Fruit fly (Drosophila melanogaster) whole organism, embryonic: ENCODE results near the gene Ubc4.

ENCODE experiments used
- ATbp ChIP-seq: fragments of 200-800 bp; sonication (Bioruptor generic); optimal IDR thresholded peaks from 2 replicates; lab custom pipeline; 2017; ENCODE audit warnings: missing biosample characterization, mild to moderate bottlenecking, missing genetic modification characterization, missing genetic modification reagents
- Antp ChIP-seq: fragments of 200-800 bp; sonication (Bioruptor generic); optimal IDR thresholded peaks from 3 replicates; lab custom pipeline; 2016; ENCODE audit warnings: missing biosample characterization, missing genetic modification characterization
- CG10147 ChIP-seq: fragments of 200-800 bp; sonication (Bioruptor generic); optimal IDR thresholded peaks from 2 replicates; lab custom pipeline; 2019; ENCODE audit warnings: missing biosample characterization, mild to moderate bottlenecking, missing genetic modification characterization, moderate library complexity
- CG11504 ChIP-seq: fragments of 200-800 bp; sonication (Bioruptor generic); optimal IDR thresholded peaks from 3 replicates; lab custom pipeline; 2019; ENCODE audit warnings: missing biosample characterization, mild to moderate bottlenecking, missing genetic modification characterization, moderate library complexity
- CG15514 ChIP-seq: fragments of 200-800 bp; sonication (Bioruptor generic); optimal IDR thresholded peaks from 3 replicates; lab custom pipeline; 2017; ENCODE audit warnings: missing biosample characterization, missing genetic modification characterization, mild to moderate bottlenecking, moderate library complexity, missing genetic modification reagents
- CG17568 ChIP-seq: fragments of 200-800 bp; sonication (Bioruptor generic); optimal IDR thresholded peaks from 2 replicates; lab custom pipeline; 2018; ENCODE audit warnings: missing biosample characterization, mild to moderate bottlenecking, missing genetic modification characterization, moderate library complexity
- CG17829 ChIP-seq: fragments of 200-800 bp; optimal IDR thresholded peaks from 2 replicates; lab custom pipeline; 2019; ENCODE audit warnings: missing biosample characterization, mild to moderate bottlenecking, missing genetic modification characterization, moderate library complexity
- CG18262 ChIP-seq: fragments of 200-800 bp; optimal IDR thresholded peaks from 3 replicates; lab custom pipeline; 2019; ENCODE audit warnings: missing biosample characterization, mild to moderate bottlenecking, missing genetic modification characterization, moderate library complexity
- CG2712 ChIP-seq: fragments of 200-800 bp; optimal IDR thresholded peaks from 3 replicates; lab custom pipeline; 2019; ENCODE audit warnings: missing biosample characterization, mild to moderate bottlenecking, missing genetic modification characterization, moderate library complexity
- CG3281 ChIP-seq: fragments of 200-800 bp; sonication (Bioruptor generic); optimal IDR thresholded peaks from 3 replicates; lab custom pipeline; 2017; ENCODE audit warnings: missing biosample characterization, mild to moderate bottlenecking, missing genetic modification characterization
- CG4424 ChIP-seq: fragments of 200-800 bp; sonication (Bioruptor generic); optimal IDR thresholded peaks from 3 replicates; lab custom pipeline; 2016; ENCODE audit warnings: missing biosample characterization, missing genetic modification characterization
- CG5180 ChIP-seq: fragments of 200-800 bp; sonication (Bioruptor generic); optimal IDR thresholded peaks from 3 replicates; lab custom pipeline; 2017; ENCODE audit warnings: missing biosample characterization, missing genetic modification characterization, mild to moderate bottlenecking, moderate library complexity, missing genetic modification reagents
- CG6689 ChIP-seq: fragments of 200-800 bp; sonication (Bioruptor generic); IDR thresholded peaks from 2 replicates; pipeline ENCODE4 v1.3.6; 2022; ENCODE audit warnings: missing biosample characterization, missing genetic modification characterization
- CG8089 ChIP-seq: fragments of 200-800 bp; sonication (Bioruptor generic); optimal IDR thresholded peaks from 3 replicates; lab custom pipeline; 2016; ENCODE audit warnings: missing biosample characterization, missing genetic modification characterization
- CG8388 ChIP-seq: fragments of 200-800 bp; sonication (Bioruptor generic); optimal IDR thresholded peaks from 2 replicates; lab custom pipeline; 2019; ENCODE audit warnings: missing biosample characterization, mild to moderate bottlenecking, missing genetic modification characterization, moderate library complexity
- CG8765 ChIP-seq: fragments of 200-800 bp; sonication (Bioruptor generic); IDR thresholded peaks from 2 replicates; pipeline ENCODE4 v1.3.6; 2022; ENCODE audit warnings: missing biosample characterization, missing genetic modification characterization
- Dek ChIP-seq: fragments of 200-800 bp; sonication (Bioruptor generic); optimal IDR thresholded peaks from 3 replicates; lab custom pipeline; 2019; ENCODE audit warnings: missing biosample characterization, mild to moderate bottlenecking, missing genetic modification characterization, moderate library complexity
- Dref ChIP-seq: fragments of 200-800 bp; sonication (Bioruptor generic); IDR thresholded peaks from 2 replicates; pipeline ENCODE4 v1.3.6; 2022; ENCODE audit warnings: missing biosample characterization, missing genetic modification characterization
- Drgx ChIP-seq: fragments of 200-800 bp; sonication (Bioruptor generic); IDR thresholded peaks from 2 replicates; pipeline ENCODE4 v1.3.6; 2022; ENCODE audit warnings: missing biosample characterization, missing genetic modification characterization
- E2f1 ChIP-seq: fragments of 200-800 bp; sonication (Bioruptor generic); IDR thresholded peaks from 2 replicates; pipeline ENCODE4 v1.3.6; 2022; ENCODE audit warnings: missing biosample characterization, missing genetic modification characterization
- Ets65A ChIP-seq: fragments of 200-800 bp; sonication (Bioruptor generic); peaks from one replicate; lab custom pipeline; 2016; ENCODE audit warnings: missing biosample characterization, missing genetic modification characterization
- H2.0 ChIP-seq: fragments of 200-800 bp; sonication (Bioruptor generic); IDR thresholded peaks from 2 replicates; pipeline ENCODE4 v1.3.6; 2022; ENCODE audit warnings: missing biosample characterization, missing genetic modification characterization
- HLH3B ChIP-seq: fragments of 200-800 bp; sonication (Bioruptor generic); IDR thresholded peaks from 2 replicates; pipeline ENCODE4 v1.3.6; 2022; ENCODE audit warnings: missing biosample characterization, missing genetic modification characterization
- NC2α ChIP-seq: fragments of 200-800 bp; sonication (Bioruptor generic); optimal IDR thresholded peaks from 2 replicates; lab custom pipeline; 2016; ENCODE audit warnings: missing biosample characterization, missing genetic modification characterization
- Nf-YB ChIP-seq: fragments of 200-800 bp; sonication (Bioruptor generic); optimal IDR thresholded peaks from 3 replicates; lab custom pipeline; 2019; ENCODE audit warnings: missing biosample characterization, mild to moderate bottlenecking, missing genetic modification characterization, moderate library complexity
- Oli ChIP-seq: fragments of 200-800 bp; sonication (Bioruptor generic); optimal IDR thresholded peaks from 2 replicates; lab custom pipeline; 2018; ENCODE audit warnings: missing biosample characterization, mild to moderate bottlenecking, missing genetic modification characterization, moderate library complexity
- Sox100B ChIP-seq: fragments of 200-800 bp; sonication (Bioruptor generic); optimal IDR thresholded peaks from 3 replicates; lab custom pipeline; 2018; ENCODE audit warnings: missing biosample characterization, mild to moderate bottlenecking, missing genetic modification characterization
- Sox102F ChIP-seq: fragments of 200-800 bp; sonication (Bioruptor generic); optimal IDR thresholded peaks from 2 replicates; lab custom pipeline; 2018; ENCODE audit warnings: missing biosample characterization, mild to moderate bottlenecking, missing genetic modification characterization, moderate library complexity
- Taf1 ChIP-seq: fragments of 200-800 bp; sonication (Bioruptor generic); IDR thresholded peaks from 2 replicates; pipeline ENCODE4 v1.3.6; 2022; ENCODE audit warnings: missing biosample characterization, missing genetic modification characterization
- Xrp1 ChIP-seq: fragments of 200-800 bp; sonication (Bioruptor generic); IDR thresholded peaks from 2 replicates; pipeline ENCODE4 v1.3.6; 2022; ENCODE audit warnings: missing biosample characterization, missing genetic modification characterization
- cwo ChIP-seq: fragments of 200-800 bp; sonication (Bioruptor generic); optimal IDR thresholded peaks from 3 replicates; lab custom pipeline; 2017; ENCODE audit warnings: missing biosample characterization, missing genetic modification characterization, mild to moderate bottlenecking, moderate library complexity, missing genetic modification reagents
- dmrt11E ChIP-seq: fragments of 200-800 bp; sonication (Bioruptor generic); optimal IDR thresholded peaks from 3 replicates; lab custom pipeline; 2018; ENCODE audit warnings: missing biosample characterization, mild to moderate bottlenecking, missing genetic modification characterization, moderate library complexity
- dmrt99B ChIP-seq: fragments of 200-800 bp; sonication (Bioruptor generic); optimal IDR thresholded peaks from 2 replicates; lab custom pipeline; 2018; ENCODE audit warnings: missing biosample characterization, mild to moderate bottlenecking, missing genetic modification characterization, moderate library complexity
- fd96Cb ChIP-seq: fragments of 200-800 bp; sonication (Bioruptor generic); optimal IDR thresholded peaks from 2 replicates; lab custom pipeline; 2018; ENCODE audit warnings: missing biosample characterization, mild to moderate bottlenecking, missing genetic modification characterization, moderate library complexity
- gem ChIP-seq: fragments of 200-800 bp; sonication (Bioruptor generic); optimal IDR thresholded peaks from 2 replicates; lab custom pipeline; 2019; ENCODE audit warnings: missing biosample characterization, mild to moderate bottlenecking, missing genetic modification characterization, moderate library complexity
- ham ChIP-seq: fragments of 200-800 bp; sonication (Bioruptor generic); IDR thresholded peaks from 2 replicates; pipeline ENCODE4 v1.3.6; 2022; ENCODE audit warnings: missing biosample characterization, missing genetic modification characterization
- hkb ChIP-seq, 2 experiments: fragments of 200-800 bp in 1 of 2; fragments of >200 bp in 1 of 2; sonication (Bioruptor generic) in 1 of 2; IDR thresholded peaks in 1 of 2; optimal IDR thresholded peaks in 1 of 2; 2 replicates each; pipeline versions ENCODE4 v1.3.6 to Lab custom; 2017 to 2022; ENCODE audit warnings: missing biosample characterization in 1 of 2, missing genetic modification characterization in 1 of 2
- lola ChIP-seq, 3 experiments: fragments of >200 bp in 2 of 3; fragments of 200-800 bp in 1 of 3; sonication (Bioruptor generic) in 1 of 3; optimal IDR thresholded peaks; 2 replicates each; lab custom pipeline; 2017 to 2019; ENCODE audit warnings: missing biosample characterization in 3 of 3, missing genetic modification characterization in 3 of 3, mild to moderate bottlenecking in 1 of 3, moderate library complexity in 1 of 3
- nau ChIP-seq: fragments of 200-800 bp; sonication (Bioruptor generic); optimal IDR thresholded peaks from 3 replicates; lab custom pipeline; 2017; ENCODE audit warnings: missing biosample characterization, mild to moderate bottlenecking, missing genetic modification characterization, missing genetic modification reagents
- nom ChIP-seq: fragments of 200-800 bp; sonication (Bioruptor generic); optimal IDR thresholded peaks from 2 replicates; lab custom pipeline; 2017; ENCODE audit warnings: missing biosample characterization, missing genetic modification characterization, mild to moderate bottlenecking, moderate library complexity, missing genetic modification reagents
- oc ChIP-seq: fragments of 200-800 bp; sonication (Bioruptor generic); optimal IDR thresholded peaks from 2 replicates; lab custom pipeline; 2018; ENCODE audit warnings: missing biosample characterization, mild to moderate bottlenecking, missing genetic modification characterization, moderate library complexity
- row ChIP-seq: fragments of 200-800 bp; sonication (Bioruptor generic); IDR thresholded peaks from 3 replicates; pipeline ENCODE4 v1.3.6; 2022; ENCODE audit warnings: missing biosample characterization, missing genetic modification characterization
- sens ChIP-seq: fragments of 200-800 bp; sonication (Bioruptor generic); peaks from one replicate; lab custom pipeline; 2016; ENCODE audit warnings: missing biosample characterization, missing genetic modification characterization
- seq ChIP-seq: fragments of 200-800 bp; sonication (Bioruptor generic); IDR thresholded peaks from 2 replicates; pipeline ENCODE4 v1.3.6; 2022; ENCODE audit warnings: missing biosample characterization, missing genetic modification characterization
- sima ChIP-seq: fragments of 200-800 bp; sonication (Bioruptor generic); optimal IDR thresholded peaks from 2 replicates; lab custom pipeline; 2016; ENCODE audit warnings: missing biosample characterization, missing genetic modification characterization
- slou ChIP-seq: fragments of 200-800 bp; sonication (Bioruptor generic); optimal IDR thresholded peaks from 3 replicates; lab custom pipeline; 2016; ENCODE audit warnings: missing biosample characterization, missing genetic modification characterization
- sob ChIP-seq: fragments of 200-800 bp; sonication (Bioruptor generic); IDR thresholded peaks from 2 replicates; pipeline ENCODE4 v1.3.6; 2022; ENCODE audit warnings: missing biosample characterization, missing genetic modification characterization
- toy ChIP-seq: fragments of 200-800 bp; sonication (Bioruptor generic); IDR thresholded peaks from 2 replicates; pipeline ENCODE4 v1.3.6; 2022; ENCODE audit warnings: missing biosample characterization, missing genetic modification characterization
- ttk ChIP-seq: fragments of 200-800 bp; sonication (Bioruptor generic); IDR thresholded peaks from 2 replicates; pipeline ENCODE4 v2.1.2; 2022; ENCODE audit warnings: missing biosample characterization, missing genetic modification characterization
- unpg ChIP-seq: fragments of 200-800 bp; sonication (Bioruptor generic); optimal IDR thresholded peaks from 3 replicates; lab custom pipeline; 2018; ENCODE audit warnings: missing biosample characterization, mild to moderate bottlenecking, missing genetic modification characterization, moderate library complexity

The Ubc4 gene

dm6 chr3L:9739629-9740028 is 41.5 kb downstream of the Ubc4 start (continued):
- TF ChIP-seq Xrp1 (GFP tag; lab: Robert Waterston, UW) = peak; percentile 17; the same call in 1 of the 2 replicates
- no peak for TF ChIP-seq CG5180 (GFP tag; lab: Kevin White, UChicago)
- TF ChIP-seq Oli (tag; lab: Kevin White, UChicago) = no peak
- peak; percentile 23 for TF ChIP-seq ATbp (GFP tag; lab: Kevin White, UChicago)
- no peak for TF ChIP-seq Nf-YB (GFP tag; lab: Kevin White, UChicago)
- peak; percentile 70 for TF ChIP-seq Drgx (GFP tag; lab: Robert Waterston, UW)
- peak; percentile 20; the same call in 1 of the 2 replicates for TF ChIP-seq ttk
- TF ChIP-seq Dek (tag; lab: Kevin White, UChicago) = peak; percentile 23
- TF ChIP-seq E2f1 (GFP tag; lab: Robert Waterston, UW) = peak; percentile 35; the same call in 1 of the 2 replicates
- TF ChIP-seq row (GFP tag; lab: Robert Waterston, UW) = peak; percentile 52
- no peak for TF ChIP-seq toy
- TF ChIP-seq Sox102F (GFP tag; lab: Kevin White, UChicago) = peak; percentile 8
- peak; percentile 26 for TF ChIP-seq cwo (GFP tag; lab: Kevin White, UChicago)
- TF ChIP-seq Taf1 = no peak
- TF ChIP-seq CG8388 (GFP tag; lab: Kevin White, UChicago) = peak; percentile 16
- peak; percentile 33 for TF ChIP-seq unpg (GFP tag; lab: Kevin White, UChicago)
- TF ChIP-seq seq (GFP tag; lab: Robert Waterston, UW) = no peak
- TF ChIP-seq CG15514 (GFP tag; lab: Kevin White, UChicago) = peak; percentile 7
- no peak for TF ChIP-seq Ets65A (GFP tag; lab: Kevin White, UChicago)
- peak; percentile 6 for TF ChIP-seq CG3281 (GFP tag; lab: Kevin White, UChicago)
- TF ChIP-seq oc = no peak
- no peak for TF ChIP-seq hkb (optimal IDR thresholded peaks at IDR 0.05; lab: Kevin White, UChicago)
- peak; percentile 36; the same call in 1 of the 2 replicates for TF ChIP-seq hkb (GFP tag; IDR thresholded peaks at IDR 0.05; lab: Robert Waterston, UW)
- no peak for TF ChIP-seq Dref (GFP tag; lab: Robert Waterston, UW)
- TF ChIP-seq CG6689 = peak; percentile 60
- TF ChIP-seq slou = no peak
- no peak for TF ChIP-seq Antp (GFP tag; lab: Kevin White, UChicago)
- TF ChIP-seq H2.0 (GFP tag; lab: Robert Waterston, UW) = no peak
- no peak for TF ChIP-seq sima (GFP tag; lab: Kevin White, UChicago)
- no peak for TF ChIP-seq CG8765 (GFP tag; lab: Robert Waterston, UW)
- no peak for TF ChIP-seq NC2α
- peak; percentile 51 for TF ChIP-seq CG11504
- no peak for TF ChIP-seq CG17568 (GFP tag; lab: Kevin White, UChicago)
- 0 out of 2 replicates have a peak, but pooled peaks have one; percentile 25 for TF ChIP-seq sob
- TF ChIP-seq, all 482 proteins: peak for 42

dm6 chr3L:9742342-9742741 is 44.2 kb downstream of the Ubc4 start:
- TF ChIP-seq lola (GFP tag; optimal IDR thresholded peaks at IDR 0.05; lab: Kevin White, UChicago) = peak in 1 of 3 experiments; percentile 27
- TF ChIP-seq CG8089 (GFP tag; lab: Kevin White, UChicago) = no peak
- TF ChIP-seq row (GFP tag; lab: Robert Waterston, UW) = 0 out of 3 replicates have a peak, but pooled peaks have one; percentile 14
- TF ChIP-seq Sox100B (GFP tag; lab: Kevin White, UChicago) = peak; percentile 1
- no peak for TF ChIP-seq ham (GFP tag; lab: Robert Waterston, UW)
- peak; percentile 3 for TF ChIP-seq dmrt11E
- peak; percentile 6 for TF ChIP-seq fd96Cb (tag; lab: Kevin White, UChicago)
- peak; percentile 55 for TF ChIP-seq CG18262 (tag; lab: Kevin White, UChicago)
- peak; percentile 18 for TF ChIP-seq CG17829 (tag; lab: Kevin White, UChicago)
- TF ChIP-seq nau = no peak
- peak; percentile 45 for TF ChIP-seq nom (GFP tag; lab: Kevin White, UChicago)
- peak; percentile 40 for TF ChIP-seq CG2712
- peak; percentile 14 for TF ChIP-seq CG11504
- peak; percentile 77 for TF ChIP-seq sens (GFP tag; lab: Kevin White, UChicago)
- TF ChIP-seq gem = peak; percentile 4
- TF ChIP-seq dmrt99B (tag; lab: Kevin White, UChicago) = peak; percentile 3
- peak; percentile 9 for TF ChIP-seq CG4424
- TF ChIP-seq Xrp1 (GFP tag; lab: Robert Waterston, UW) = peak; percentile 33; the same call in 1 of the 2 replicates
- TF ChIP-seq CG10147 (GFP tag; lab: Kevin White, UChicago) = no peak
- TF ChIP-seq HLH3B (GFP tag; lab: Robert Waterston, UW) = no peak
